Fruit fly (Drosophila melanogaster) whole organism, embryonic: ENCODE measurements around the gene CG13631.
A peak's percentile ranks its signal among the peaks of the same experiment; 100 is the strongest.

ENCODE experiments used
- Aef1 ChIP-seq: fragments of 200-800 bp; sonication (Bioruptor generic); IDR thresholded peaks from 3 replicates; pipeline ENCODE4 v1.3.6; 2022; ENCODE audit warnings: missing biosample characterization, missing genetic modification characterization
- B-H2 ChIP-seq: fragments of 200-800 bp; sonication (Bioruptor generic); optimal IDR thresholded peaks from 2 replicates; lab custom pipeline; 2018; ENCODE audit warnings: missing biosample characterization, mild to moderate bottlenecking, missing genetic modification characterization
- Blimp-1 ChIP-seq: fragments of 200-800 bp; sonication (Bioruptor generic); optimal IDR thresholded peaks from 3 replicates; lab custom pipeline; 2018; ENCODE audit warnings: missing biosample characterization, missing genetic modification characterization, mild to moderate bottlenecking, moderate library complexity, missing genetic modification reagents
- CG10274 ChIP-seq: fragments of 200-800 bp; sonication (Bioruptor generic); optimal IDR thresholded peaks from 3 replicates; lab custom pipeline; 2017; ENCODE audit warnings: missing biosample characterization, mild to moderate bottlenecking, missing genetic modification characterization
- CG12391 ChIP-seq: fragments of 200-800 bp; sonication (Bioruptor generic); optimal IDR thresholded peaks from 3 replicates; lab custom pipeline; 2018; ENCODE audit warnings: missing biosample characterization, mild to moderate bottlenecking, missing genetic modification characterization, moderate library complexity
- CG13624 ChIP-seq: fragments of 200-800 bp; sonication (Bioruptor generic); optimal IDR thresholded peaks from 2 replicates; lab custom pipeline; 2016; ENCODE audit warnings: missing biosample characterization, missing genetic modification characterization
- CG14441 ChIP-seq: fragments of 200-800 bp; sonication (Bioruptor generic); IDR thresholded peaks from 2 replicates; pipeline ENCODE4 v1.3.6; 2022; ENCODE audit warnings: missing biosample characterization, missing genetic modification characterization
- CG14965 ChIP-seq: fragments of 200-800 bp; sonication (Bioruptor generic); optimal IDR thresholded peaks from 2 replicates; lab custom pipeline; 2016; ENCODE audit warnings: missing biosample characterization, missing genetic modification characterization, borderline replicate concordance
- CG1603 ChIP-seq: fragments of 200-800 bp; sonication (Bioruptor generic); optimal IDR thresholded peaks from 2 replicates; lab custom pipeline; 2019; ENCODE audit warnings: missing biosample characterization, mild to moderate bottlenecking, missing genetic modification characterization, moderate library complexity
- CG17802 ChIP-seq: fragments of 200-800 bp; sonication (Bioruptor generic); optimal IDR thresholded peaks from 2 replicates; lab custom pipeline; 2018; ENCODE audit warnings: missing biosample characterization, mild to moderate bottlenecking, missing genetic modification characterization, moderate library complexity
- CG17829 ChIP-seq: fragments of 200-800 bp; optimal IDR thresholded peaks from 2 replicates; lab custom pipeline; 2019; ENCODE audit warnings: missing biosample characterization, mild to moderate bottlenecking, missing genetic modification characterization, moderate library complexity
- CG1832 ChIP-seq: fragments of 200-800 bp; sonication (Bioruptor generic); optimal IDR thresholded peaks from 2 replicates; lab custom pipeline; 2017; ENCODE audit warnings: missing biosample characterization, mild to moderate bottlenecking, missing genetic modification characterization, inconsistent platforms
- CG32532 ChIP-seq: fragments of 200-800 bp; sonication (Bioruptor generic); IDR thresholded peaks from 2 replicates; pipeline ENCODE4 v1.3.6; 2022; ENCODE audit warnings: missing biosample characterization, missing genetic modification characterization
- CG34224 ChIP-seq: fragments of 200-800 bp; sonication (Bioruptor generic); IDR thresholded peaks from 3 replicates; pipeline ENCODE4 v1.3.6; 2022; ENCODE audit warnings: missing biosample characterization, missing genetic modification characterization; ENCODE audit not compliant: partially characterized antibody
- CG34376 ChIP-seq: fragments of 200-800 bp; sonication (Bioruptor generic); optimal IDR thresholded peaks from 2 replicates; lab custom pipeline; 2018; ENCODE audit warnings: missing biosample characterization, mild to moderate bottlenecking, missing genetic modification characterization
- CG7963 ChIP-seq: fragments of 200-800 bp; sonication (Bioruptor generic); IDR thresholded peaks from 3 replicates; pipeline ENCODE4 v1.3.6; 2022; ENCODE audit warnings: missing biosample characterization, missing genetic modification characterization; ENCODE audit not compliant: partially characterized antibody
- CG9437 ChIP-seq: fragments of 200-800 bp; sonication (Bioruptor generic); optimal IDR thresholded peaks from 2 replicates; lab custom pipeline; 2018; ENCODE audit warnings: missing biosample characterization, mild to moderate bottlenecking, missing genetic modification characterization
- CG9876 ChIP-seq: fragments of 200-800 bp; sonication (Bioruptor generic); optimal IDR thresholded peaks from 2 replicates; lab custom pipeline; 2016; ENCODE audit warnings: missing biosample characterization, missing genetic modification characterization
- CrebB ChIP-seq: fragments of 200-800 bp; sonication (Bioruptor generic); optimal IDR thresholded peaks from 3 replicates; lab custom pipeline; 2018; ENCODE audit warnings: missing biosample characterization, mild to moderate bottlenecking, missing genetic modification characterization
- ERR ChIP-seq: fragments of 200-800 bp; sonication (Bioruptor generic); optimal IDR thresholded peaks from 2 replicates; lab custom pipeline; 2016; ENCODE audit warnings: missing biosample characterization, missing genetic modification characterization
- Ets97D ChIP-seq: fragments of 200-800 bp; sonication (Bioruptor generic); optimal IDR thresholded peaks from 3 replicates; lab custom pipeline; 2016; ENCODE audit warnings: missing biosample characterization, missing genetic modification characterization
- Hand ChIP-seq: fragments of 200-800 bp; sonication (Bioruptor generic); optimal IDR thresholded peaks from 2 replicates; lab custom pipeline; 2017; ENCODE audit warnings: mild to moderate bottlenecking, missing biosample characterization, missing genetic modification reagents, missing genetic modification characterization
- Med ChIP-seq: fragments of 200-800 bp; sonication (Bioruptor generic); peaks from one replicate; lab custom pipeline; 2016; ENCODE audit warnings: missing biosample characterization, missing genetic modification characterization, mild to moderate bottlenecking, inconsistent platforms, moderate library complexity
- Nf-YC ChIP-seq: fragments of 200-800 bp; optimal IDR thresholded peaks from 3 replicates; lab custom pipeline; 2019; ENCODE audit warnings: missing biosample characterization, mild to moderate bottlenecking, missing genetic modification characterization, moderate library complexity
- Oli ChIP-seq: fragments of 200-800 bp; sonication (Bioruptor generic); optimal IDR thresholded peaks from 2 replicates; lab custom pipeline; 2018; ENCODE audit warnings: missing biosample characterization, mild to moderate bottlenecking, missing genetic modification characterization, moderate library complexity
- Opbp ChIP-seq: fragments of 200-800 bp; sonication (Bioruptor generic); IDR thresholded peaks from 3 replicates; pipeline ENCODE4 v1.3.6; 2022; ENCODE audit warnings: missing biosample characterization, missing genetic modification characterization; ENCODE audit not compliant: partially characterized antibody
- ara ChIP-seq: fragments of 200-800 bp; sonication (Bioruptor generic); IDR thresholded peaks from 2 replicates; pipeline ENCODE4 v1.3.6; 2022; ENCODE audit warnings: missing biosample characterization, missing genetic modification characterization
- cg ChIP-seq: fragments of 200-800 bp; sonication (Bioruptor generic); optimal IDR thresholded peaks from 3 replicates; lab custom pipeline; 2019; ENCODE audit warnings: missing biosample characterization, mild to moderate bottlenecking, missing genetic modification characterization, moderate library complexity
- chif ChIP-seq, 2 experiments: fragments of 200-800 bp; sonication (Bioruptor generic); optimal IDR thresholded peaks; 3 replicates each; lab custom pipeline; 2016; ENCODE audit warnings: missing biosample characterization in 2 of 2, missing genetic modification characterization in 2 of 2
- corto ChIP-seq: fragments of 200-800 bp; sonication (Bioruptor generic); optimal IDR thresholded peaks from 2 replicates; lab custom pipeline; 2016; ENCODE audit warnings: missing biosample characterization, mild to moderate bottlenecking, missing genetic modification characterization, moderate library complexity
- crc ChIP-seq: fragments of 200-800 bp; sonication (Bioruptor generic); optimal IDR thresholded peaks from 2 replicates; lab custom pipeline; 2016; ENCODE audit warnings: missing biosample characterization, missing genetic modification characterization
- danr ChIP-seq: fragments of 200-800 bp; sonication (Bioruptor generic); IDR thresholded peaks from 2 replicates; pipeline ENCODE4 v1.3.6; 2022; ENCODE audit warnings: missing biosample characterization, missing genetic modification characterization
- dimm ChIP-seq: fragments of 200-800 bp; sonication (Bioruptor generic); IDR thresholded peaks from 2 replicates; pipeline ENCODE4 v1.3.6; 2022; ENCODE audit warnings: missing biosample characterization, missing genetic modification characterization
- dysf ChIP-seq: fragments of 200-800 bp; sonication (Bioruptor generic); IDR thresholded peaks from 3 replicates; pipeline ENCODE4 v1.3.6; 2022; ENCODE audit warnings: missing biosample characterization, missing genetic modification characterization
- esg ChIP-seq: fragments of 200-800 bp; sonication (Bioruptor generic); conservative IDR thresholded peaks from 2 replicates; pipeline ENCODE4 v1.3.6; 2022; ENCODE audit warnings: missing biosample characterization, missing genetic modification characterization
- gem ChIP-seq: fragments of 200-800 bp; sonication (Bioruptor generic); optimal IDR thresholded peaks from 2 replicates; lab custom pipeline; 2019; ENCODE audit warnings: missing biosample characterization, mild to moderate bottlenecking, missing genetic modification characterization, moderate library complexity
- hth ChIP-seq: fragments of >200 bp; optimal IDR thresholded peaks from 2 replicates; lab custom pipeline; 2017; ENCODE audit warnings: inconsistent platforms
- ind ChIP-seq: fragments of 200-800 bp; sonication (Bioruptor generic); optimal IDR thresholded peaks from 3 replicates; lab custom pipeline; 2016; ENCODE audit warnings: missing biosample characterization, missing genetic modification characterization
- insv ChIP-seq, 2 experiments: fragments of 200-800 bp; sonication (Bioruptor generic); optimal IDR thresholded peaks; 3 replicates each; lab custom pipeline; 2016 to 2018; ENCODE audit warnings: missing biosample characterization in 2 of 2, missing genetic modification characterization in 2 of 2
- lab ChIP-seq: fragments of 200-800 bp; sonication (Bioruptor generic); optimal IDR thresholded peaks from 3 replicates; lab custom pipeline; 2017; ENCODE audit warnings: missing biosample characterization, missing genetic modification characterization, mild to moderate bottlenecking, moderate library complexity, missing genetic modification reagents
- lilli ChIP-seq: fragments of 200-800 bp; sonication (Bioruptor generic); optimal IDR thresholded peaks from 3 replicates; lab custom pipeline; 2016; ENCODE audit warnings: missing biosample characterization, missing genetic modification characterization
- onecut ChIP-seq: fragments of 200-800 bp; sonication (Bioruptor generic); IDR thresholded peaks from 2 replicates; pipeline ENCODE4 v1.3.6; 2022; ENCODE audit warnings: missing biosample characterization, missing genetic modification characterization
- peb ChIP-seq: fragments of 200-800 bp; sonication (Bioruptor generic); IDR thresholded peaks from 2 replicates; pipeline ENCODE4 v1.3.6; 2022; ENCODE audit warnings: missing biosample characterization, missing genetic modification characterization
- sens-2 ChIP-seq: fragments of 200-800 bp; sonication (Bioruptor generic); IDR thresholded peaks from 2 replicates; pipeline ENCODE4 v1.3.6; 2022; ENCODE audit warnings: missing biosample characterization, missing genetic modification characterization
- sna ChIP-seq: fragments of 200-800 bp; sonication (Bioruptor generic); IDR thresholded peaks from 2 replicates; pipeline ENCODE4 v1.3.6; 2022; ENCODE audit warnings: missing biosample characterization, missing genetic modification characterization; ENCODE audit not compliant: partially characterized antibody
- twi ChIP-seq: fragments of 200-800 bp; optimal IDR thresholded peaks from 2 replicates; lab custom pipeline; 2019; ENCODE audit warnings: missing biosample characterization, mild to moderate bottlenecking, missing genetic modification characterization, moderate library complexity
- vnd ChIP-seq: fragments of 200-800 bp; sonication (Bioruptor generic); IDR thresholded peaks from 3 replicates; pipeline ENCODE4 v1.3.6; 2022; ENCODE audit warnings: missing biosample characterization, missing genetic modification characterization; ENCODE audit not compliant: partially characterized antibody
- wek ChIP-seq: fragments of 200-800 bp; sonication (Bioruptor generic); optimal IDR thresholded peaks from 3 replicates; lab custom pipeline; 2018; ENCODE audit warnings: missing biosample characterization, mild to moderate bottlenecking, missing genetic modification characterization, moderate library complexity

CG13631 gene

dm6 chr3R:24768538-24769401 lies at the start of gene CG13631 (continued):
- TF ChIP-seq Hand (GFP tag; lab: Kevin White, UChicago) = peak; percentile 39
- TF ChIP-seq CG13624 = peak; percentile 75
- peak; percentile 82 for TF ChIP-seq onecut
- peak; percentile 87 for TF ChIP-seq CG17802
- peak; percentile 88 for TF ChIP-seq sens-2 (GFP tag; lab: Robert Waterston, UW)
- TF ChIP-seq Ets97D (GFP tag; lab: Kevin White, UChicago) = peak; percentile 74
- TF ChIP-seq CG9876 (GFP tag; lab: Kevin White, UChicago) = peak; percentile 83
- peak in 1 of 2 experiments; percentile 27 for TF ChIP-seq insv (GFP tag; optimal IDR thresholded peaks at IDR 0.05; lab: Kevin White, UChicago)
- peak; percentile 81 for TF ChIP-seq CG1603 (tag; lab: Kevin White, UChicago)
- peak; percentile 74 for TF ChIP-seq wek (GFP tag; lab: Kevin White, UChicago)
- TF ChIP-seq CG7963 (GFP tag; lab: Robert Waterston, UW) = no peak
- TF ChIP-seq ara (GFP tag; lab: Robert Waterston, UW) = peak; percentile 94
- TF ChIP-seq CG32532 (GFP tag; lab: Robert Waterston, UW) = peak; percentile 60
- no peak for TF ChIP-seq CG1832 (GFP tag; lab: Kevin White, UChicago)
- peak; percentile 81 for TF ChIP-seq lilli (GFP tag; lab: Kevin White, UChicago)
- peak; percentile 98 for TF ChIP-seq gem (tag; lab: Kevin White, UChicago)
- TF ChIP-seq Aef1 (GFP tag; lab: Robert Waterston, UW) = peak; percentile 78
- no peak for TF ChIP-seq Opbp (GFP tag; lab: Robert Waterston, UW)
- TF ChIP-seq Blimp-1 (GFP tag; lab: Kevin White, UChicago) = peak; percentile 96
- peak; percentile 86 for TF ChIP-seq crc
- TF ChIP-seq lab (GFP tag; lab: Kevin White, UChicago) = peak; percentile 86
- TF ChIP-seq ERR (GFP tag; lab: Kevin White, UChicago) = peak; percentile 87
- peak; percentile 44 for TF ChIP-seq cg (GFP tag; lab: Kevin White, UChicago)
- TF ChIP-seq vnd = no peak
- TF ChIP-seq CG17829 = peak; percentile 96
- TF ChIP-seq CG9437 = peak; percentile 90
- peak; percentile 85 for TF ChIP-seq corto (GFP tag; lab: Kevin White, UChicago)
- no peak for TF ChIP-seq CG34224
- TF ChIP-seq CG14441 = peak; percentile 88
- TF ChIP-seq CG34376 (GFP tag; lab: Kevin White, UChicago) = peak; percentile 4
- peak; percentile 94 for TF ChIP-seq ind (GFP tag; lab: Kevin White, UChicago)
- peak; percentile 76 for TF ChIP-seq CrebB
- peak; percentile 84; the same call in 1 of the 2 replicates for TF ChIP-seq dimm (GFP tag; lab: Robert Waterston, UW)
- peak; percentile 93 for TF ChIP-seq twi
- peak; percentile 94 for TF ChIP-seq CG12391
- TF ChIP-seq dysf (GFP tag; lab: Robert Waterston, UW) = peak; percentile 94
- TF ChIP-seq Oli (tag; lab: Kevin White, UChicago) = peak; percentile 98
- peak; percentile 70 for TF ChIP-seq CG14965 (GFP tag; lab: Kevin White, UChicago)
- peak; percentile 95 to 97 for TF ChIP-seq chif (GFP tag; optimal IDR thresholded peaks at IDR 0.05; lab: Kevin White, UChicago)
- peak; percentile 95 for TF ChIP-seq peb
- peak; percentile 74 for TF ChIP-seq Nf-YC (tag; lab: Kevin White, UChicago)
- peak; percentile 84 for TF ChIP-seq danr (GFP tag; lab: Robert Waterston, UW)
- TF ChIP-seq CG10274 (GFP tag; lab: Kevin White, UChicago) = peak; percentile 74
- TF ChIP-seq esg = peak; percentile 93
- TF ChIP-seq B-H2 (GFP tag; lab: Kevin White, UChicago) = no peak
- no peak for TF ChIP-seq hth (lab: Kevin White, UChicago)
- no peak for TF ChIP-seq sna
- TF ChIP-seq Med (GFP tag; lab: Kevin White, UChicago) = peak; percentile 96
